Worm (Caenorhabditis elegans) whole organism, late embryonic: Measurements from ENCODE around the gene rin-1.

Experiments
- ama-1 ChIP-seq: fragments of 150-350 bp; optimal IDR thresholded peaks from 2 replicates; lab custom pipeline; 2014
- ceh-24 ChIP-seq: sonication (generic microtip); optimal IDR thresholded peaks from 2 replicates; lab custom pipeline; 2016; ENCODE audit warnings: mild to moderate bottlenecking, missing genetic modification characterization, missing compliant biosample characterization
- ceh-48 ChIP-seq: sonication (generic microtip); optimal IDR thresholded peaks from 2 replicates; lab custom pipeline; 2016; ENCODE audit warnings: missing genetic modification characterization, inconsistent platforms, missing compliant biosample characterization
- pax-1 ChIP-seq: fragments of 150-350 bp; optimal IDR thresholded peaks from 2 replicates; lab custom pipeline; 2014; ENCODE audit warnings: missing biosample characterization, missing genetic modification characterization
- pqm-1 ChIP-seq: sonication (generic microtip); optimal IDR thresholded peaks from 2 replicates; lab custom pipeline; 2016; ENCODE audit warnings: missing genetic modification characterization, missing compliant biosample characterization
- unc-3 ChIP-seq, 2 experiments: fragments of 200-800 bp in 1 of 2; sonication (Bioruptor generic) in 1 of 2; sonication (generic microtip) in 1 of 2; conservative IDR thresholded peaks in 1 of 2; optimal IDR thresholded peaks in 1 of 2; 2 replicates each; pipeline versions ENCODE4 v1.3.6 to Lab custom; 2016 to 2022; ENCODE audit warnings: missing compliant biosample characterization in 2 of 2, missing genetic modification characterization in 2 of 2, missing genetic modification reagents in 1 of 2

DNA sequence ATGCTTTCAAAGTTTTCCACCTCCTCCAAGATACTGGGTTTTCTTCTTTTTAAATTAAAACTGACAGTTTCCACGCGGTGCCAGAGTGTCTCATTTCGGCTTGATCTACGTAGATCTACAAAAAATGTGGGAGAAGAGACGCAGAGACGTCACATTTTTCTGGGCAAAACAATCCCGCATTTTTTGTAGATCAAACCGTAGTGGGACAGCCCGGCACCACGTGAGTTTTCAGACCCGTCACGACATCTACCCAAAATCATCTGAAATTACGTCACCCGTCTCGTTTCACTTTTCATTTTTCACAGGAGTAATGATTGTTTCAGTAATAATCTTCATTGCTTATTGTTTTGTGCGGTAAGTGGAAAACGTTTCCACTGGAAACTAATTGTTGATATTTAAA, 13.0 kb upstream of the rin-1 start:
- TF ChIP-seq pqm-1 (tag; lab: Kevin White, UChicago) = no peak
- TF ChIP-seq pax-1 (tag; lab: Kevin White, UChicago) = no peak
- no peak for TF ChIP-seq ceh-48 (tag; lab: Kevin White, UChicago)
- no peak for TF ChIP-seq ceh-24
- no peak for TF ChIP-seq unc-3 (GFP tag; conservative IDR thresholded peaks at IDR 0.05; lab: Robert Waterston, UW)
- TF ChIP-seq unc-3 (tag; optimal IDR thresholded peaks at IDR 0.05; lab: Kevin White, UChicago) = no peak
- no peak for TF ChIP-seq ama-1 (lab: Kevin White, UChicago)
